Worm (Caenorhabditis elegans) whole organism, young adult: Measurements from ENCODE around the gene acc-4.

Source experiments
- B0035.1 ChIP-seq: sonication (generic microtip); optimal IDR thresholded peaks from 2 replicates; lab custom pipeline; 2016; ENCODE audit warnings: missing genetic modification characterization, mild to moderate bottlenecking, missing compliant biosample characterization, missing genotype, missing genetic modification reagents
- B0336.3 ChIP-seq: fragments of 200-800 bp; sonication (Bioruptor generic); IDR thresholded peaks from 2 replicates; pipeline ENCODE4 v1.3.6; 2022; ENCODE audit warnings: missing genetic modification characterization, missing compliant biosample characterization
- C06A6.2 ChIP-seq: fragments of 200-800 bp; sonication (Bioruptor generic); conservative IDR thresholded peaks from 2 replicates; pipeline ENCODE4 v1.3.6; 2022; ENCODE audit warnings: missing genetic modification characterization, missing compliant biosample characterization
- D2030.7 ChIP-seq: fragments of 200-800 bp; sonication (Bioruptor generic); IDR thresholded peaks from 2 replicates; pipeline ENCODE4 v1.3.6; 2022; ENCODE audit warnings: missing genetic modification reagents, missing genetic modification characterization, missing compliant biosample characterization
- F22D6.2 ChIP-seq: sonication (generic microtip); optimal IDR thresholded peaks from 2 replicates; lab custom pipeline; 2016; ENCODE audit warnings: mild to moderate bottlenecking, missing genetic modification characterization, missing compliant biosample characterization
- F33H1.4 ChIP-seq: fragments of 200-800 bp; sonication (Bioruptor generic); IDR thresholded peaks from 2 replicates; pipeline ENCODE4 v1.3.6; 2022; ENCODE audit warnings: missing genetic modification reagents, missing genetic modification characterization, missing compliant biosample characterization
- F52B5.7 ChIP-seq: sonication (generic microtip); optimal IDR thresholded peaks from 2 replicates; lab custom pipeline; 2016; ENCODE audit warnings: mild to moderate bottlenecking, missing genetic modification characterization, missing compliant biosample characterization
- F55B11.4 ChIP-seq: sonication (generic microtip); optimal IDR thresholded peaks from 2 replicates; lab custom pipeline; 2016; ENCODE audit warnings: missing compliant biosample characterization, missing genetic modification characterization, borderline replicate concordance; ENCODE audit not compliant: insufficient read depth
- F57C9.4 ChIP-seq: sonication (generic microtip); optimal IDR thresholded peaks from 2 replicates; lab custom pipeline; 2017; ENCODE audit warnings: mild to moderate bottlenecking, missing genetic modification characterization, missing compliant biosample characterization
- K11D2.4 ChIP-seq: fragments of 200-800 bp; sonication (Bioruptor generic); IDR thresholded peaks from 2 replicates; pipeline ENCODE4 v1.3.6; 2022; ENCODE audit warnings: missing genetic modification reagents, missing genetic modification characterization, missing compliant biosample characterization
- Y67H2A.10 ChIP-seq: fragments of 200-800 bp; sonication (Bioruptor generic); conservative IDR thresholded peaks from 2 replicates; pipeline ENCODE4 v1.3.6; 2022; ENCODE audit warnings: missing genetic modification reagents, missing genetic modification characterization, missing compliant biosample characterization
- Y95B8A.8 ChIP-seq: fragments of 200-800 bp; sonication (Bioruptor generic); IDR thresholded peaks from 2 replicates; pipeline ENCODE4 v1.3.6; 2022; ENCODE audit warnings: missing genetic modification reagents, missing genetic modification characterization, missing compliant biosample characterization
- akir-1 ChIP-seq: fragments of 200-800 bp; sonication (Bioruptor generic); optimal IDR thresholded peaks from 2 replicates; lab custom pipeline; 2018; ENCODE audit warnings: mild to moderate bottlenecking, missing genetic modification characterization, moderate library complexity, missing compliant biosample characterization
- cebp-1 ChIP-seq, 2 experiments: fragments of 200-800 bp in 1 of 2; sonication (Bioruptor generic) in 1 of 2; sonication (generic microtip) in 1 of 2; IDR thresholded peaks in 1 of 2; optimal IDR thresholded peaks in 1 of 2; 2 replicates each; pipeline versions ENCODE4 v1.3.6 to Lab custom; 2017 to 2022; ENCODE audit warnings: missing compliant biosample characterization in 2 of 2, missing genetic modification characterization in 2 of 2, mild to moderate bottlenecking in 1 of 2, missing genetic modification reagents in 1 of 2, moderate library complexity in 1 of 2
- cebp-2 ChIP-seq: fragments of 200-800 bp; sonication (Bioruptor generic); IDR thresholded peaks from 2 replicates; pipeline ENCODE4 v1.3.6; 2022; ENCODE audit warnings: missing genetic modification characterization, missing compliant biosample characterization
- ceh-100 ChIP-seq: fragments of 200-800 bp; sonication (Bioruptor generic); IDR thresholded peaks from 2 replicates; pipeline ENCODE4 v1.3.6; 2022; ENCODE audit warnings: missing genetic modification reagents, missing genetic modification characterization, missing compliant biosample characterization
- ceh-91 ChIP-seq: fragments of 200-800 bp; sonication (Bioruptor generic); IDR thresholded peaks from 2 replicates; pipeline ENCODE4 v1.3.6; 2022; ENCODE audit warnings: missing genetic modification reagents, missing genetic modification characterization, missing compliant biosample characterization
- die-1 ChIP-seq: sonication (generic microtip); optimal IDR thresholded peaks from 2 replicates; lab custom pipeline; 2016; ENCODE audit warnings: missing genotype, mild to moderate bottlenecking, missing genetic modification characterization, missing compliant biosample characterization
- efl-1 ChIP-seq: fragments of 150-350 bp; optimal IDR thresholded peaks from 2 replicates; lab custom pipeline; 2014; ENCODE audit warnings: missing biosample characterization, missing genetic modification reagents, missing genetic modification characterization
- egl-18 ChIP-seq: fragments of 200-800 bp; sonication (Bioruptor generic); IDR thresholded peaks from 2 replicates; pipeline ENCODE4 v1.3.6; 2022; ENCODE audit warnings: missing genetic modification reagents, missing genetic modification characterization, missing compliant biosample characterization
- ekl-4 ChIP-seq: fragments of 200-800 bp; sonication (Bioruptor generic); IDR thresholded peaks from 2 replicates; pipeline ENCODE4 v1.3.6; 2022; ENCODE audit warnings: missing genetic modification reagents, missing genetic modification characterization, missing compliant biosample characterization
- ets-4 ChIP-seq: fragments of 200-800 bp; sonication (Bioruptor generic); optimal IDR thresholded peaks from 2 replicates; lab custom pipeline; 2018; ENCODE audit warnings: mild to moderate bottlenecking, missing genetic modification characterization, missing compliant biosample characterization
- fkh-3 ChIP-seq: sonication (generic microtip); optimal IDR thresholded peaks from 2 replicates; lab custom pipeline; 2016; ENCODE audit warnings: mild to moderate bottlenecking, missing genetic modification characterization, missing compliant biosample characterization
- gei-17 ChIP-seq: fragments of 200-800 bp; sonication (Bioruptor generic); optimal IDR thresholded peaks from 2 replicates; lab custom pipeline; 2018; ENCODE audit warnings: mild to moderate bottlenecking, missing genetic modification characterization, missing compliant biosample characterization
- him-1 ChIP-seq: sonication (generic microtip); optimal IDR thresholded peaks from 2 replicates; lab custom pipeline; 2016; ENCODE audit warnings: missing genotype, missing genetic modification reagents, missing genetic modification characterization, missing compliant biosample characterization
- hlh-12 ChIP-seq: sonication (generic microtip); optimal IDR thresholded peaks from 2 replicates; lab custom pipeline; 2016; ENCODE audit warnings: missing genetic modification characterization, missing compliant biosample characterization
- hrde-1 ChIP-seq: sonication (generic microtip); optimal IDR thresholded peaks from 2 replicates; lab custom pipeline; 2016; ENCODE audit warnings: missing genetic modification characterization, mild to moderate bottlenecking, missing compliant biosample characterization, moderate library complexity, missing genotype, missing genetic modification reagents, borderline replicate concordance
- hsf-1 ChIP-seq: fragments of 200-800 bp; sonication (Bioruptor generic); IDR thresholded peaks from 2 replicates; pipeline ENCODE4 v1.3.6; 2022; ENCODE audit warnings: missing genetic modification reagents, missing genetic modification characterization, missing compliant biosample characterization
- let-526 ChIP-seq: fragments of 200-800 bp; sonication (Bioruptor generic); IDR thresholded peaks from 2 replicates; pipeline ENCODE4 v1.3.6; 2022; ENCODE audit warnings: missing genetic modification reagents, missing genetic modification characterization, missing compliant biosample characterization
- lin-26 ChIP-seq: fragments of 200-800 bp; sonication (Bioruptor generic); IDR thresholded peaks from 2 replicates; pipeline ENCODE4 v1.3.6; 2022; ENCODE audit warnings: missing genetic modification reagents, missing genetic modification characterization, missing compliant biosample characterization
- lir-1 ChIP-seq: fragments of 200-800 bp; sonication (Bioruptor generic); conservative IDR thresholded peaks from 2 replicates; pipeline ENCODE4 v1.3.6; 2022; ENCODE audit warnings: missing genetic modification reagents, missing genetic modification characterization, missing compliant biosample characterization
- madf-10 ChIP-seq: sonication (generic microtip); optimal IDR thresholded peaks from 2 replicates; lab custom pipeline; 2016; ENCODE audit warnings: mild to moderate bottlenecking, missing genetic modification characterization, missing compliant biosample characterization
- madf-6 ChIP-seq: fragments of 200-800 bp; sonication (Bioruptor generic); IDR thresholded peaks from 2 replicates; pipeline ENCODE4 v1.3.6; 2022; ENCODE audit warnings: missing genetic modification reagents, missing genetic modification characterization, missing compliant biosample characterization
- mcd-1 ChIP-seq: fragments of 200-800 bp; sonication (Bioruptor generic); IDR thresholded peaks from 2 replicates; pipeline ENCODE4 v1.3.6; 2022; ENCODE audit warnings: missing genetic modification reagents, missing genetic modification characterization, missing compliant biosample characterization
- nhr-90 ChIP-seq: sonication (generic microtip); optimal IDR thresholded peaks from 2 replicates; lab custom pipeline; 2016; ENCODE audit warnings: missing genotype, mild to moderate bottlenecking, missing genetic modification characterization, missing compliant biosample characterization
- rec-8 ChIP-seq, 2 experiments: sonication (generic microtip); optimal IDR thresholded peaks; 2 replicates each; lab custom pipeline; 2016; ENCODE audit warnings: mild to moderate bottlenecking in 2 of 2, missing genetic modification characterization in 2 of 2, missing genetic modification reagents in 2 of 2, missing genotype in 2 of 2, missing biosample characterization in 1 of 2, missing compliant biosample characterization in 1 of 2, moderate library complexity in 1 of 2
- sdz-38 ChIP-seq: sonication (generic microtip); optimal IDR thresholded peaks from 2 replicates; lab custom pipeline; 2016; ENCODE audit warnings: missing genotype, missing genetic modification characterization, missing compliant biosample characterization
- snpc-4 ChIP-seq, 5 experiments: fragments of 150-350 bp in 1 of 5; sonication (generic microtip) in 4 of 5; optimal IDR thresholded peaks; 2 replicates each; lab custom pipeline; 2014 to 2018; ENCODE audit warnings: missing genetic modification characterization in 5 of 5, missing biosample characterization in 3 of 5, antibody characterized with exemption in 2 of 5, mild to moderate bottlenecking in 2 of 5, missing compliant biosample characterization in 2 of 5, missing genotype in 2 of 5, moderate library complexity in 2 of 5, missing genetic modification reagents in 1 of 5
- zfh-2 ChIP-seq: fragments of 200-800 bp; sonication (Bioruptor generic); conservative IDR thresholded peaks from 2 replicates; pipeline ENCODE4 v1.3.6; 2022; ENCODE audit warnings: missing genetic modification reagents, missing genetic modification characterization, missing compliant biosample characterization
- ztf-26 ChIP-seq: sonication (generic microtip); optimal IDR thresholded peaks from 2 replicates; lab custom pipeline; 2017; ENCODE audit warnings: missing genetic modification characterization, missing compliant biosample characterization
- ztf-28 ChIP-seq: fragments of 200-800 bp; sonication (Bioruptor generic); IDR thresholded peaks from 2 replicates; pipeline ENCODE4 v1.3.6; 2022; ENCODE audit warnings: missing genetic modification reagents, missing genetic modification characterization, missing compliant biosample characterization
- ztf-6 ChIP-seq: fragments of 200-800 bp; sonication (Bioruptor generic); IDR thresholded peaks from 2 replicates; pipeline ENCODE4 v1.3.6; 2022; ENCODE audit warnings: missing genetic modification reagents, missing genetic modification characterization, missing compliant biosample characterization

acc-4 gene

ce11 chrIII:13465918-13466592 lies 17.9 kb downstream of the acc-4 start, which contains the start of gene cdk-5 (continued):
- TF ChIP-seq B0035.1 (tag; lab: Kevin White, UChicago) (no peak), mcd-1 (peak; percentile 68), ztf-26 (tag; lab: Kevin White, UChicago) (no peak), hsf-1 (peak; percentile 76), let-526 (GFP tag; lab: Robert Waterston, UW) (no peak), hlh-12 (tag; lab: Kevin White, UChicago) (no peak), F22D6.2 (tag; lab: Kevin White, UChicago) (no peak)

- TF ChIP-seq gei-17 (GFP tag; lab: Kevin White, UChicago), result peak; percentile 10
- TF ChIP-seq lin-26 (GFP tag; lab: Robert Waterston, UW), result peak; percentile 92
- peak; percentile 98 for TF ChIP-seq fkh-3 (tag; lab: Kevin White, UChicago)
- 0 out of 2 replicates have a peak, but pooled peaks have one; percentile 47 for TF ChIP-seq ztf-28
- peak; percentile 73 for TF ChIP-seq madf-10
- TF ChIP-seq F33H1.4 (GFP tag; lab: Robert Waterston, UW), result peak; percentile 67
- 0 out of 2 replicates have a peak, but pooled peaks have one; percentile 73 for TF ChIP-seq egl-18 (GFP tag; lab: Robert Waterston, UW)
- peak; percentile 76 for TF ChIP-seq ceh-100
- peak; percentile 78 for TF ChIP-seq die-1 (tag; lab: Kevin White, UChicago)
- TF ChIP-seq ets-4, result peak; percentile 96
- TF ChIP-seq F52B5.7 (tag; lab: Kevin White, UChicago), result peak; percentile 95
- peak; percentile 85 for TF ChIP-seq madf-6
- TF ChIP-seq efl-1 (GFP tag; lab: Kevin White, UChicago), result peak; percentile 40
- no peak for TF ChIP-seq sdz-38 (tag; lab: Kevin White, UChicago)
- TF ChIP-seq him-1 (tag; lab: Kevin White, UChicago), result peak; percentile 54
- TF ChIP-seq ztf-6, result no peak; the same call in 1 of the 2 replicates
- no peak for TF ChIP-seq akir-1
- TF ChIP-seq ceh-91 (GFP tag; lab: Robert Waterston, UW), result no peak
- TF ChIP-seq cebp-2 (GFP tag; lab: Robert Waterston, UW), result no peak; the same call in 1 of the 2 replicates
- TF ChIP-seq B0336.3 (GFP tag; lab: Robert Waterston, UW), result peak; percentile 95
- TF ChIP-seq hsf-1, result peak; percentile 89
- TF ChIP-seq zfh-2 (GFP tag; lab: Robert Waterston, UW), result no peak
- TF ChIP-seq lir-1, result no peak
- TF ChIP-seq C06A6.2, result peak; percentile 73
- TF ChIP-seq B0035.1 (tag; lab: Kevin White, UChicago), result peak; percentile 90
- peak; percentile 31 to 57 for TF ChIP-seq rec-8 (tag; optimal IDR thresholded peaks at IDR 0.05; lab: Kevin White, UChicago)
- no peak for TF ChIP-seq cebp-1 (GFP tag; IDR thresholded peaks at IDR 0.05; lab: Robert Waterston, UW)
- TF ChIP-seq cebp-1 (tag; optimal IDR thresholded peaks at IDR 0.05; lab: Kevin White, UChicago), result peak; percentile 78
- TF ChIP-seq snpc-4 (GFP tag; optimal IDR thresholded peaks at IDR 0.05; lab: Kevin White, UChicago), result no peak
- peak in 3 of 4 experiments; percentile 51 to 79 (median 56) for TF ChIP-seq snpc-4 (tag; optimal IDR thresholded peaks at IDR 0.05; lab: Kevin White, UChicago)
- peak; percentile 77; the same call in 1 of the 2 replicates for TF ChIP-seq K11D2.4 (GFP tag; lab: Robert Waterston, UW)
- no peak for TF ChIP-seq Y67H2A.10 (GFP tag; lab: Robert Waterston, UW)
- TF ChIP-seq F57C9.4 (tag; lab: Kevin White, UChicago), result peak; percentile 92
- TF ChIP-seq F55B11.4 (tag; lab: Kevin White, UChicago), result no peak
- peak; percentile 97 for TF ChIP-seq ekl-4 (GFP tag; lab: Robert Waterston, UW)
- peak; percentile 98 for TF ChIP-seq hrde-1 (tag; lab: Kevin White, UChicago)
- TF ChIP-seq nhr-90 (tag; lab: Kevin White, UChicago), result peak; percentile 80
- peak; percentile 91 for TF ChIP-seq D2030.7 (GFP tag; lab: Robert Waterston, UW)
- peak; percentile 90 for TF ChIP-seq Y95B8A.8
These were observed 19.2 kb downstream of the acc-4 start, which contains the start of gene kel-3 for ce11 chrIII:13464493-13465362. Gene kel-3, plus strand, starts transcription at chrIII:13464820.
